Worm (Caenorhabditis elegans) whole organism, L4 larva: ENCODE measurements around the gene srx-19.

Experiments used
- D1046.2 ChIP-seq: fragments of 200-800 bp; sonication (Bioruptor generic); IDR thresholded peaks from 2 replicates; pipeline ENCODE4 v1.3.6; 2022; ENCODE audit warnings: missing genetic modification characterization, missing compliant biosample characterization
- F26F4.8 ChIP-seq: fragments of 200-800 bp; sonication (Bioruptor generic); conservative IDR thresholded peaks from 2 replicates; pipeline ENCODE4 v1.3.6; 2022; ENCODE audit warnings: missing genetic modification characterization, missing compliant biosample characterization
- F44E2.7 ChIP-seq: fragments of 200-800 bp; sonication (Bioruptor generic); IDR thresholded peaks from 2 replicates; pipeline ENCODE4 v2.1.2; 2022; ENCODE audit warnings: missing genetic modification characterization, missing compliant biosample characterization
- T26A8.4 ChIP-seq: fragments of 200-800 bp; sonication (Bioruptor generic); IDR thresholded peaks from 2 replicates; pipeline ENCODE4 v1.3.6; 2022; ENCODE audit warnings: missing genetic modification characterization, missing compliant biosample characterization
- Y75B8A.6 ChIP-seq: fragments of 200-800 bp; sonication (Bioruptor generic); IDR thresholded peaks from 2 replicates; pipeline ENCODE4 v1.3.6; 2022; ENCODE audit warnings: missing genetic modification reagents, missing genetic modification characterization, missing compliant biosample characterization
- ZK546.5 ChIP-seq, 2 experiments: sonication (generic microtip); optimal IDR thresholded peaks; 2 replicates each; lab custom pipeline; 2017; ENCODE audit warnings: missing biosample characterization in 2 of 2, missing genetic modification characterization in 2 of 2
- ceh-28 ChIP-seq: fragments of 150-350 bp; optimal IDR thresholded peaks from 2 replicates; lab custom pipeline; 2014; ENCODE audit warnings: missing biosample characterization, missing genetic modification reagents, missing genetic modification characterization
- ceh-32 ChIP-seq: sonication (generic microtip); optimal IDR thresholded peaks from 2 replicates; lab custom pipeline; 2016; ENCODE audit warnings: mild to moderate bottlenecking, missing genetic modification characterization, missing compliant biosample characterization; ENCODE audit not compliant: poor library complexity
- ceh-62 ChIP-seq: sonication (generic microtip); optimal IDR thresholded peaks from 2 replicates; lab custom pipeline; 2017; ENCODE audit warnings: missing biosample characterization, missing genetic modification characterization
- ctbp-1 ChIP-seq: fragments of 200-800 bp; sonication (Bioruptor generic); IDR thresholded peaks from 2 replicates; pipeline ENCODE4 v1.3.6; 2022; ENCODE audit warnings: missing genetic modification reagents, missing genetic modification characterization, missing compliant biosample characterization
- daf-12 ChIP-seq: fragments of 150-350 bp; optimal IDR thresholded peaks from 2 replicates; lab custom pipeline; 2014; ENCODE audit warnings: missing biosample characterization, missing genetic modification reagents, missing genetic modification characterization
- dmd-6 ChIP-seq: fragments of 200-800 bp; sonication (Bioruptor generic); IDR thresholded peaks from 2 replicates; pipeline ENCODE4 v1.3.6; 2022; ENCODE audit warnings: missing genetic modification reagents, missing genetic modification characterization, missing compliant biosample characterization
- dpl-1 ChIP-seq: fragments of 150-350 bp; optimal IDR thresholded peaks from 2 replicates; lab custom pipeline; 2014; ENCODE audit warnings: missing biosample characterization, missing genetic modification reagents, missing genetic modification characterization
- dve-1 ChIP-seq: sonication (generic microtip); optimal IDR thresholded peaks from 2 replicates; lab custom pipeline; 2017; ENCODE audit warnings: antibody characterized with exemption, mild to moderate bottlenecking, missing genetic modification characterization, missing compliant biosample characterization; ENCODE audit not compliant: insufficient read depth
- egl-27 ChIP-seq: sonication (generic microtip); optimal IDR thresholded peaks from 3 replicates; lab custom pipeline; 2017; ENCODE audit warnings: missing biosample characterization, missing genetic modification reagents, missing genetic modification characterization
- fkh-10 ChIP-seq: fragments of 150-350 bp; optimal IDR thresholded peaks from 2 replicates; lab custom pipeline; 2014; ENCODE audit warnings: missing biosample characterization, missing genetic modification reagents, missing genetic modification characterization
- fos-1 ChIP-seq: fragments of 150-350 bp; optimal IDR thresholded peaks from 2 replicates; lab custom pipeline; 2014; ENCODE audit warnings: missing biosample characterization, missing genetic modification characterization
- hlh-11 ChIP-seq: fragments of 200-800 bp; sonication (Bioruptor generic); optimal IDR thresholded peaks from 2 replicates; lab custom pipeline; 2018; ENCODE audit warnings: mild to moderate bottlenecking, missing genetic modification characterization, missing compliant biosample characterization
- hlh-30 ChIP-seq: sonication (generic microtip); optimal IDR thresholded peaks from 2 replicates; lab custom pipeline; 2017; ENCODE audit warnings: antibody characterized with exemption, mild to moderate bottlenecking, missing genetic modification characterization, missing compliant biosample characterization; ENCODE audit not compliant: insufficient read depth
- hmg-1.1 ChIP-seq: fragments of 200-800 bp; sonication (Bioruptor generic); IDR thresholded peaks from 2 replicates; pipeline ENCODE4 v1.3.6; 2022; ENCODE audit warnings: missing genetic modification reagents, missing genetic modification characterization, missing compliant biosample characterization
- jun-1 ChIP-seq: fragments of 150-350 bp; optimal IDR thresholded peaks from 2 replicates; lab custom pipeline; 2014; ENCODE audit warnings: missing biosample characterization, missing genetic modification reagents, missing genetic modification characterization
- lin-1 ChIP-seq: fragments of 200-800 bp; sonication (Bioruptor generic); IDR thresholded peaks from 2 replicates; pipeline ENCODE4 v1.3.6; 2022; ENCODE audit warnings: missing genetic modification reagents, missing genetic modification characterization, missing compliant biosample characterization
- lin-38 ChIP-seq: fragments of 200-800 bp; sonication (Bioruptor generic); IDR thresholded peaks from 2 replicates; pipeline ENCODE4 v1.3.6; 2022; ENCODE audit warnings: missing genetic modification reagents, missing genetic modification characterization, missing compliant biosample characterization
- lin-39 ChIP-seq: fragments of 150-350 bp; optimal IDR thresholded peaks from 2 replicates; lab custom pipeline; 2014; ENCODE audit warnings: missing biosample characterization, missing genetic modification reagents, missing genetic modification characterization
- lir-3 ChIP-seq: sonication (generic microtip); optimal IDR thresholded peaks from 2 replicates; lab custom pipeline; 2016; ENCODE audit warnings: mild to moderate bottlenecking, missing genetic modification characterization, missing compliant biosample characterization
- madf-5 ChIP-seq, 2 experiments: fragments of 200-800 bp; sonication (Bioruptor generic); IDR thresholded peaks; 2 replicates each; pipeline ENCODE4 v1.3.6; 2022; ENCODE audit warnings: missing compliant biosample characterization in 2 of 2, missing genetic modification characterization in 2 of 2
- mdl-1 ChIP-seq, 2 experiments: fragments of 150-350 bp in 1 of 2; sonication (generic microtip) in 1 of 2; optimal IDR thresholded peaks; 2 replicates each; lab custom pipeline; 2014 to 2017; ENCODE audit warnings: missing biosample characterization in 2 of 2, missing genetic modification characterization in 2 of 2
- mep-1 ChIP-seq: fragments of 150-350 bp; sonication (generic microtip); optimal IDR thresholded peaks from 3 replicates; lab custom pipeline; 2014; ENCODE audit warnings: missing biosample characterization, missing genetic modification characterization
- nhr-11 ChIP-seq: fragments of 150-350 bp; optimal IDR thresholded peaks from 2 replicates; lab custom pipeline; 2014; ENCODE audit warnings: missing biosample characterization, missing genetic modification characterization
- nhr-25 ChIP-seq: sonication (generic microtip); optimal IDR thresholded peaks from 2 replicates; lab custom pipeline; 2017; ENCODE audit warnings: missing genetic modification characterization, mild to moderate bottlenecking, missing compliant biosample characterization, antibody characterized with exemption, moderate library complexity, borderline replicate concordance; ENCODE audit not compliant: insufficient read depth
- nhr-28 ChIP-seq: fragments of 150-350 bp; optimal IDR thresholded peaks from 2 replicates; lab custom pipeline; 2014; ENCODE audit warnings: missing biosample characterization, missing genetic modification characterization
- nhr-41 ChIP-seq: fragments of 200-800 bp; sonication (Bioruptor generic); IDR thresholded peaks from 2 replicates; pipeline ENCODE4 v1.3.6; 2022; ENCODE audit warnings: missing genetic modification reagents, missing genetic modification characterization, missing compliant biosample characterization
- nhr-42 ChIP-seq: fragments of 200-800 bp; sonication (Bioruptor generic); IDR thresholded peaks from 2 replicates; pipeline ENCODE4 v1.3.6; 2022; ENCODE audit warnings: missing genetic modification characterization, missing compliant biosample characterization
- nhr-48 ChIP-seq: sonication (generic microtip); optimal IDR thresholded peaks from 2 replicates; lab custom pipeline; 2016; ENCODE audit warnings: mild to moderate bottlenecking, missing genetic modification characterization, missing compliant biosample characterization
- nhr-77 ChIP-seq: fragments of 150-350 bp; optimal IDR thresholded peaks from 2 replicates; lab custom pipeline; 2014; ENCODE audit warnings: missing biosample characterization, missing genetic modification characterization
- pha-4 ChIP-seq, 2 experiments: fragments of 150-350 bp in 1 of 2; fragments of 200-800 bp in 1 of 2; sonication (Bioruptor generic) in 1 of 2; IDR thresholded peaks in 1 of 2; optimal IDR thresholded peaks in 1 of 2; 2 replicates each; pipeline versions ENCODE4 v1.3.6 to Lab custom; 2014 to 2022; ENCODE audit warnings: missing genetic modification characterization in 2 of 2, missing genetic modification reagents in 2 of 2, missing biosample characterization in 1 of 2, missing compliant biosample characterization in 1 of 2
- php-3 ChIP-seq: fragments of 200-800 bp; sonication (Bioruptor generic); IDR thresholded peaks from 2 replicates; pipeline ENCODE4 v1.3.6; 2022; ENCODE audit warnings: missing genetic modification reagents, missing genetic modification characterization, missing compliant biosample characterization
- set-16 ChIP-seq: fragments of 200-800 bp; sonication (Bioruptor generic); IDR thresholded peaks from 2 replicates; pipeline ENCODE4 v1.3.6; 2022; ENCODE audit warnings: missing genetic modification reagents, missing genetic modification characterization, missing compliant biosample characterization
- skn-1 ChIP-seq: fragments of 150-350 bp; optimal IDR thresholded peaks from 2 replicates; lab custom pipeline; 2014; ENCODE audit warnings: missing biosample characterization, missing genetic modification characterization
- snpc-1.2 ChIP-seq: fragments of 200-800 bp; sonication (Bioruptor generic); IDR thresholded peaks from 2 replicates; pipeline ENCODE4 v1.3.6; 2022; ENCODE audit warnings: missing genetic modification reagents, missing genetic modification characterization, missing compliant biosample characterization
- snpc-4 ChIP-seq: fragments of 150-350 bp; optimal IDR thresholded peaks from 2 replicates; lab custom pipeline; 2014; ENCODE audit warnings: missing biosample characterization, missing genetic modification characterization
- spr-3 ChIP-seq: fragments of 200-800 bp; sonication (Bioruptor generic); optimal IDR thresholded peaks from 2 replicates; lab custom pipeline; 2018; ENCODE audit warnings: mild to moderate bottlenecking, missing genetic modification characterization, missing compliant biosample characterization
- tag-97 ChIP-seq: fragments of 200-800 bp; sonication (Bioruptor generic); IDR thresholded peaks from 2 replicates; pipeline ENCODE4 v1.3.6; 2022; ENCODE audit warnings: missing genetic modification characterization, missing compliant biosample characterization
- tra-1 ChIP-seq: fragments of 200-800 bp; sonication (Bioruptor generic); IDR thresholded peaks from 2 replicates; pipeline ENCODE4 v1.3.6; 2022; ENCODE audit warnings: missing genetic modification reagents, missing genetic modification characterization, missing compliant biosample characterization
- unc-130 ChIP-seq: sonication (generic microtip); optimal IDR thresholded peaks from 2 replicates; lab custom pipeline; 2016; ENCODE audit warnings: missing genetic modification reagents, missing genetic modification characterization, missing compliant biosample characterization
- zag-1 ChIP-seq: fragments of 150-350 bp; optimal IDR thresholded peaks from 2 replicates; lab custom pipeline; 2014; ENCODE audit warnings: missing biosample characterization, missing genetic modification characterization

srx-19 gene

DNA sequence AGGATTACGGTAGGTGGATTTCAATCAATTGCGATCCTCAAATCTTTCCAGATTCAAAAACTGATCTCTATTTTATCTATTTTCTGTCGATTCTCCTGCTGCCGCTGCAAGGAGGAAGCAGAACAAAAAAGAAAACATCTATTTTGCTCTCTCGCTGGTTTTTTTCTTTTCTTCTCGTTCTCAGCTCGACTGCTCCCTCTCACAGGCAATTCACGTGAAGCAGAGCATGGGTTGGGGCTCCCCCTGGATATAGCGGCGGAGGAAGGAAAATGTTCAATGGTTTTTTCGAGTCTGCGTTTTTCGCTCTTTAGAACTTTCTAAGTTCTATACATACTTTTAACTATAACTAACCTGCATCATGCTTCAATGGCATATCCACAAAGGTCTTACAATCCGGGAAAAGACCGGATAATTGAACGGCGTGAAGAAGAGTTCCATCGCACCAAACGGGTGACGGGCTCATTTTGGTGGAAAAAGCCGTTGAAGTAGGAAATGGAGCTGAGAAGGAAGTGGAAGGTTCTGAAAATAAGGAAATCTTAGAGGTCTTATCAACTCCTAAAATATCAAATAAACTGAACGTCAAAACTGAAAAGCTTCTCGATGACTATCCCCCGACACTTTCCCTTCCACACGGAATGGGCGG is 6.0 kb downstream of the srx-19 start (continued):
- TF ChIP-seq snpc-1.2 (GFP tag; lab: Robert Waterston, UW) = no peak
- TF ChIP-seq nhr-77 (tag; lab: Kevin White, UChicago) = no peak
- TF ChIP-seq hlh-30 (tag; lab: Kevin White, UChicago) = peak; percentile 72
- peak; percentile 55 for TF ChIP-seq fkh-10 (GFP tag; lab: Kevin White, UChicago)
- peak; percentile 84 for TF ChIP-seq nhr-11
- no peak for TF ChIP-seq ZK546.5 (tag; optimal IDR thresholded peaks at IDR 0.05; lab: Kevin White, UChicago)
- TF ChIP-seq snpc-4 = no peak
- TF ChIP-seq unc-130 (GFP tag; lab: Kevin White, UChicago) = no peak
- TF ChIP-seq nhr-42 (GFP tag; lab: Robert Waterston, UW) = no peak
- no peak for TF ChIP-seq fos-1
- TF ChIP-seq dpl-1 (GFP tag; lab: Kevin White, UChicago) = no peak
- peak; percentile 79 for TF ChIP-seq hlh-11 (tag; lab: Kevin White, UChicago)
- no peak for TF ChIP-seq skn-1 (tag; lab: Kevin White, UChicago)
- no peak for TF ChIP-seq tag-97
- TF ChIP-seq nhr-25 (tag; lab: Kevin White, UChicago) = no peak
- TF ChIP-seq lir-3 = no peak
- TF ChIP-seq ceh-32 (tag; lab: Kevin White, UChicago) = no peak
- no peak for TF ChIP-seq set-16
- TF ChIP-seq egl-27 (tag; lab: Kevin White, UChicago) = no peak
- TF ChIP-seq dve-1 = no peak
- TF ChIP-seq hmg-1.1 (GFP tag; lab: Robert Waterston, UW) = 0 out of 2 replicates have a peak, but pooled peaks have one; percentile 35
- TF ChIP-seq mdl-1 (tag; optimal IDR thresholded peaks at IDR 0.05; lab: Kevin White, UChicago) = no peak
- no peak for TF ChIP-seq php-3 (GFP tag; lab: Robert Waterston, UW)
- TF ChIP-seq jun-1 (tag; lab: Kevin White, UChicago) = no peak
- TF ChIP-seq nhr-28 (tag; lab: Kevin White, UChicago) = no peak
- no peak for TF ChIP-seq nhr-41
- no peak for TF ChIP-seq ceh-28
- TF ChIP-seq lin-39 (tag; lab: Kevin White, UChicago) = no peak
- TF ChIP-seq ctbp-1 = peak; percentile 46; the same call in 1 of the 2 replicates
- TF ChIP-seq ceh-62 (tag; lab: Kevin White, UChicago) = no peak
- TF ChIP-seq T26A8.4 (GFP tag; lab: Robert Waterston, UW) = no peak
- TF ChIP-seq zag-1 (tag; lab: Kevin White, UChicago) = no peak
- no peak for TF ChIP-seq spr-3 (GFP tag; lab: Kevin White, UChicago)

DNA sequence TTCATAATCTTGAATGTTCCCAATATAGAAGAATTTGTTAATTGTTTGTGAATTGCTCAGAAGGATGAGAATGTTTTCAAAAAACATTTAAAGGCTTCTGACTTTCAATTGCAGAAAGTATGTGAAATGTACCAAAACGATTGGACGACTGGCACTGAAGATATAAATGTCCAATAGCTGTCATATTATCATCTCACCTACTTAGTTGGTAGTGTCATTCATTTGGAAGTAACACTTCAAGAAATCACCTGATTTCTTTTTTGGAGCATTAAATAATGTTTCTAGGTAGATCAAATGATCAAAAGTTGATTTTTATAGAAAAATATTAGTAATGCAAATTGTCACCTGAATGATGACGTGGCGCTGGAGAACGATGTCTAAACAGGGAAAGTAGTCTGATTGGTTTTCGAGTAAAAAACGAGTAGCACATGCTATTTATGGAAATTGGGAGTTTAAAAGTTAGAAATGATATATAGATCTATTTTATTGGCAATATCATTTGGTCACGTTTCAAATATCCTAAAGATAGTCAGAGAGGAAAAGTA is 6.7 kb downstream of the srx-19 start:
- TF ChIP-seq mep-1 (tag; lab: Kevin White, UChicago) = no peak
- TF ChIP-seq nhr-28 (tag; lab: Kevin White, UChicago) = no peak
- TF ChIP-seq snpc-4 = no peak
- peak; percentile 70 for TF ChIP-seq dmd-6
- no peak for TF ChIP-seq daf-12 (tag; lab: Kevin White, UChicago)

DNA sequence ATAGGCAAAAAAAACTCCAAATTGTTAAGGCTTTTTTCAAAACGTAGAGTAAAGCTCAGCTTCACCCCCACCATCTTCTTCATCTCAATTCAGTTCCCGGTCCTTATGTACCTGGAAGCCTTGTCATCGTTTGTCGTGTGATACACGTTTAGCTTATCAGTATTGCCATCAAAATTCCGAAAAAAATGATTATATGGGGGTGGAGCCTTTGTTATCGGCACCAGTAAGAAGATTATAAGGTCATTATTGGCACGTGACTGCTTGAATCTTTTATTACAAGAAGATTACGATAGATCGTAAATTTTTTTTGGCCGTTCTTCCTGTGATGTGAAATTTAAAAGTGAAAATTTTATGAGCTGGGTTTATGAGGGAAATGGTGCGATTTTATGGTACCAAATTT is 7.4 kb downstream of the srx-19 start:
- TF ChIP-seq nhr-25 (tag; lab: Kevin White, UChicago) = no peak
- TF ChIP-seq mdl-1 (tag; optimal IDR thresholded peaks at IDR 0.05; lab: Kevin White, UChicago) = peak in 1 of 2 experiments; percentile 18
- TF ChIP-seq lin-38 (GFP tag; lab: Robert Waterston, UW) = no peak
- TF ChIP-seq ZK546.5 (tag; optimal IDR thresholded peaks at IDR 0.05; lab: Kevin White, UChicago) = no peak
- no peak for TF ChIP-seq unc-130 (GFP tag; lab: Kevin White, UChicago)
- TF ChIP-seq tra-1 (GFP tag; lab: Robert Waterston, UW) = peak; percentile 76
- 0 out of 2 replicates have a peak, but pooled peaks have one; percentile 17 for TF ChIP-seq pha-4 (GFP tag; IDR thresholded peaks at IDR 0.05; lab: Robert Waterston, UW)
- TF ChIP-seq pha-4 (tag; optimal IDR thresholded peaks at IDR 0.05; lab: Kevin White, UChicago) = no peak
- no peak for TF ChIP-seq D1046.2 (GFP tag; lab: Robert Waterston, UW)
- TF ChIP-seq Y75B8A.6 = 0 out of 2 replicates have a peak, but pooled peaks have one; percentile 21
- TF ChIP-seq hmg-1.1 (GFP tag; lab: Robert Waterston, UW) = no peak
- peak; percentile 61 for TF ChIP-seq nhr-28 (tag; lab: Kevin White, UChicago)
- no peak for TF ChIP-seq nhr-11
- no peak for TF ChIP-seq set-16
- peak; percentile 83 for TF ChIP-seq lin-1 (GFP tag; lab: Robert Waterston, UW)
- TF ChIP-seq nhr-48 (tag; lab: Kevin White, UChicago) = peak; percentile 87
- no peak for TF ChIP-seq F44E2.7 (GFP tag; lab: Robert Waterston, UW)
- TF ChIP-seq madf-5 (GFP tag; IDR thresholded peaks at IDR 0.05; lab: Robert Waterston, UW) = no peak
- TF ChIP-seq dve-1 = peak; percentile 92
- TF ChIP-seq F26F4.8 (GFP tag; lab: Robert Waterston, UW) = no peak
- peak; percentile 95 for TF ChIP-seq dmd-6
